Worm (Caenorhabditis elegans): ENCODE data around the gene F26D2.13.

F26D2.13 gene

DNA sequence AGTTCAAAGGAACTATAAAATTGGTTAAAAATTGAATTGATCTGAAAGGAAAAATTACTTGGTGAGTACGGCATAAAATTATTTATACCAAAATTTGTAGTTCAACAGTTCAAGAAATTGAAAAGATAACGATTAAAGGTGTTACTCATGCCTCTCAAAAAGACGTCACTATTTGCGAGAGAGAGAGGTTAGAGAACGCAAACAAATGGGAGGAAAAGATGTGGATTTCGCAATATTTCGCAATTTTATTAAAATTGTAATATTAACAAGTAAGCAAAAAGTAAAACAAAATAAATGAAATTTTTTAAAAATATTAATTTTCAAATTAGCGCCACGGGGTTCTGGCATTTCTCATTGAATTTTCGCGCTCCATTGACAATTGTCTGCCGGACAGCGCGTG, 40.3 kb downstream of the F26D2.13 start, which contains the start of gene F13A7.11:
TSS of gene F13A7.11 (minus strand) at position 174 of the 400 bp plus-strand sequence.
- TF ChIP-seq ama-1 (optimal IDR thresholded peaks at IDR 0.05) = no peak
- TF ChIP-seq ceh-20 (GFP tag; IDR thresholded peaks at IDR 0.05) = 0 out of 2 replicates have a peak, but pooled peaks have one; percentile 14
- no peak for TF ChIP-seq arid-1 (GFP tag; conservative IDR thresholded peaks at IDR 0.05)
- TF ChIP-seq Y5F2A.4 (GFP tag; optimal IDR thresholded peaks at IDR 0.05) = no peak
- no peak for TF ChIP-seq nhr-76 (tag; optimal IDR thresholded peaks at IDR 0.05)
- peak; percentile 51 for TF ChIP-seq pqm-1 (tag; optimal IDR thresholded peaks at IDR 0.05)
- peak; percentile 66 for TF ChIP-seq nhr-28 (tag; optimal IDR thresholded peaks at IDR 0.05)
- no peak for TF ChIP-seq lim-7 (GFP tag; IDR thresholded peaks at IDR 0.05)
- TF ChIP-seq nhr-102 (tag; optimal IDR thresholded peaks at IDR 0.05) = peak; percentile 57
- no peak for TF ChIP-seq zfp-3 (GFP tag; conservative IDR thresholded peaks at IDR 0.05)
- no peak for TF ChIP-seq F10B5.3 (tag; optimal IDR thresholded peaks at IDR 0.05)
- TF ChIP-seq spr-1 (tag; optimal IDR thresholded peaks at IDR 0.05) = no peak
- no peak for TF ChIP-seq unc-130 (GFP tag; optimal IDR thresholded peaks at IDR 0.05)
- no peak for TF ChIP-seq lsy-2 (tag; optimal IDR thresholded peaks at IDR 0.05)
- peak in 1 of 2 experiments; percentile 4 for TF ChIP-seq mdl-1 (tag; optimal IDR thresholded peaks at IDR 0.05)
- TF ChIP-seq nhr-48 (tag; optimal IDR thresholded peaks at IDR 0.05) = peak; percentile 32
- TF ChIP-seq hlh-11 (tag; optimal IDR thresholded peaks at IDR 0.05) = peak; percentile 49
- no peak for TF ChIP-seq Y75B8A.6 (GFP tag; IDR thresholded peaks at IDR 0.05)
- TF ChIP-seq dve-1 (tag; optimal IDR thresholded peaks at IDR 0.05; ENCODE audit: insufficient read depth) = peak; percentile 83
- TF ChIP-seq F49E8.2 (tag; optimal IDR thresholded peaks at IDR 0.05; ENCODE audit: borderline replicate concordance) = no peak
- no peak for TF ChIP-seq ztf-11 (tag; optimal IDR thresholded peaks at IDR 0.05)
- peak; percentile 14 for TF ChIP-seq aha-1 (tag)
- no peak for TF ChIP-seq madf-9 (GFP tag; conservative IDR thresholded peaks at IDR 0.05)
- no peak for TF ChIP-seq ctbp-1 (GFP tag; IDR thresholded peaks at IDR 0.05)
- TF ChIP-seq daf-19 (GFP tag; conservative IDR thresholded peaks at IDR 0.05) = no peak
- peak; percentile 97 for TF ChIP-seq ztf-7 (tag; optimal IDR thresholded peaks at IDR 0.05)
- TF ChIP-seq dmd-6 (GFP tag; IDR thresholded peaks at IDR 0.05) = peak; percentile 83
- TF ChIP-seq snpc-1.2 (GFP tag; IDR thresholded peaks at IDR 0.05) = no peak
- TF ChIP-seq nhr-77 (tag; optimal IDR thresholded peaks at IDR 0.05) = peak; percentile 44
- TF ChIP-seq egl-27 (tag; optimal IDR thresholded peaks at IDR 0.05) = no peak
- TF ChIP-seq zip-2 (tag; optimal IDR thresholded peaks at IDR 0.05) = peak; percentile 99
- TF ChIP-seq daf-16 (GFP tag; optimal IDR thresholded peaks at IDR 0.05) = peak in 1 of 2 experiments; percentile 7
- peak; percentile 89 for TF ChIP-seq daf-16 (tag; optimal IDR thresholded peaks at IDR 0.05)

DNA sequence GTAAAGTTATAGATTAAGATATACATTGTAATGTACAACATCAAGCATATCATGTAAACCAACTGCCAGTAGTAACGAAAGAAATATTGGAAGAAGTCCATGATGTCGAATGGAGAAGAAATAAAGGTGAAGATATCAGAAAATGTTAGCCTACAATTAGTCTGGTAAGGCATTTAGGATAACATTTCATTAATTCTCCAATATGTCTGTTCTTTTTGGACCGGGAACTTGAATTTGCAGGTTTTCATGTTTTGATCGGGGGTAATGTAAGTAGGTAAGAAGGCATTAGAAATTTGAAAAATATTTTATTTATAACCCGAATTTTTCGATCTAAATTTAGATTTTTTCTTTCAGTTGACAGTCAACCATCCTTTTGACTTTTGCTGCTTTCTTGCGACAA, 41.7 kb downstream of the F26D2.13 start, which contains the start of gene srd-63:
TSS of gene srd-63 (minus strand) at position 101 of the 400 bp plus-strand sequence.
- TF ChIP-seq ztf-7 (tag; optimal IDR thresholded peaks at IDR 0.05) (no peak), lsy-2 (tag; optimal IDR thresholded peaks at IDR 0.05) (no peak), set-16 (GFP tag; IDR thresholded peaks at IDR 0.05) (no peak), ZK546.5 (tag; optimal IDR thresholded peaks at IDR 0.05) (no peak), mep-1 (tag; optimal IDR thresholded peaks at IDR 0.05) (no peak), lin-15B (tag; optimal IDR thresholded peaks at IDR 0.05) (no peak), mdt-29 (GFP tag; IDR thresholded peaks at IDR 0.05) (no peak), F49E8.2 (tag; optimal IDR thresholded peaks at IDR 0.05; ENCODE audit: borderline replicate concordance) (no peak), nhr-25 (tag; optimal IDR thresholded peaks at IDR 0.05; ENCODE audit: borderline replicate concordance, insufficient read depth) (no peak), dmd-6 (GFP tag; IDR thresholded peaks at IDR 0.05) (no peak), php-3 (GFP tag; IDR thresholded peaks at IDR 0.05) (no peak), daf-19 (GFP tag; conservative IDR thresholded peaks at IDR 0.05) (no peak), lin-1 (GFP tag; IDR thresholded peaks at IDR 0.05) (no peak), nhr-77 (tag; optimal IDR thresholded peaks at IDR 0.05) (no peak), Y75B8A.6 (GFP tag; IDR thresholded peaks at IDR 0.05) (no peak), mxl-2 (GFP tag; conservative IDR thresholded peaks at IDR 0.05) (no peak)
